Fruit fly (Drosophila melanogaster): ENCODE results near the gene Fit1.
A peak's percentile ranks its signal among the peaks of the same experiment; 100 is the strongest.

Fit1 gene

DNA sequence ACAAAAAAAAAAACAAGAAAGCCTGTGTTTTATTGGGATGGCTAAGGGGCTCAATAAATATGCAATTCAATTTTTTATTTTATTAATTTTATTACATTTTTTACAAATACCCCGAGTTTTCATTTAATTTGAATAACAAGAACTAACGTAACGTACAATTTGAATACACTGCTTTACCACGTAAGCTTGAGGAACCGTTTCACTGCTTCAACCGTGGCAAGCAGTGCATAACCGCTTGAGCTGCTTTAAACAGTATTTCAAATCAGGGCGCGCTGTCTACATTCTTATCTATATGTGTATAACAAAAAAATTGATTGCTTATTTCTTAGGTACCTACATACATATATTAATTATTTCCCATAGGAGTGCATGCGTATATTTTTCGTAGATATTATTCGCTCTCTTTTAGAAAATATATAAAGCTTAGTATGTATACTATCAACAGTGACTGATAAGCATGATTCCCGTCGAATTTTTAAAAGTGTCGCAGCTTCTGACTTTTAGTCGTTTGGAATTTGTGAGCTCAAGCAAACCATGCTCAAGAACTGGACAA lies 10.6 kb upstream of the Fit1 start, which contains the start of gene CG14990 (continued):
- no peak for TF ChIP-seq Lim3 (GFP tag; IDR thresholded peaks at IDR 0.05)
- TF ChIP-seq CG8359 (GFP tag; optimal IDR thresholded peaks at IDR 0.05; ENCODE audit: borderline replicate concordance): no peak
- TF ChIP-seq Meics (GFP tag; optimal IDR thresholded peaks at IDR 0.05): no peak
- no peak for TF ChIP-seq Ssrp (tag; optimal IDR thresholded peaks at IDR 0.05)
- TF ChIP-seq Chrac-16 (GFP tag; optimal IDR thresholded peaks at IDR 0.05): no peak
- no peak for TF ChIP-seq gsb (GFP tag; IDR thresholded peaks at IDR 0.05)
- TF ChIP-seq CG13424 (tag; optimal IDR thresholded peaks at IDR 0.05): no peak
- no peak for TF ChIP-seq schlank (tag; optimal IDR thresholded peaks at IDR 0.05)
- no peak for TF ChIP-seq Drgx (GFP tag; IDR thresholded peaks at IDR 0.05)
- no peak for TF ChIP-seq CG10147 (GFP tag; optimal IDR thresholded peaks at IDR 0.05)
- no peak for TF ChIP-seq Camta (GFP tag; optimal IDR thresholded peaks at IDR 0.05)
- TF ChIP-seq CG2116 (GFP tag; optimal IDR thresholded peaks at IDR 0.05): no peak
- no peak for TF ChIP-seq Optix (GFP tag; IDR thresholded peaks at IDR 0.05)
- TF ChIP-seq CG15269 (tag; optimal IDR thresholded peaks at IDR 0.05): no peak
- TF ChIP-seq MBD-R2 (GFP tag; IDR thresholded peaks at IDR 0.05): no peak
- TF ChIP-seq CG14050 (GFP tag; IDR thresholded peaks at IDR 0.05): no peak
- TF ChIP-seq CG6854 (GFP tag; optimal IDR thresholded peaks at IDR 0.05): no peak
- TF ChIP-seq onecut (GFP tag; IDR thresholded peaks at IDR 0.05): no peak
- TF ChIP-seq CG14441 (GFP tag; IDR thresholded peaks at IDR 0.05): no peak
- TF ChIP-seq nmo (GFP tag; optimal IDR thresholded peaks at IDR 0.05): peak; percentile 38
- no peak for TF ChIP-seq pan (optimal IDR thresholded peaks at IDR 0.05)
- no peak for TF ChIP-seq pan (GFP tag; optimal IDR thresholded peaks at IDR 0.05 in 1 of 2, IDR thresholded peaks at IDR 0.05 in 1 of 2)
- no peak for TF ChIP-seq Bteb2 (GFP tag; optimal IDR thresholded peaks at IDR 0.05)
- no peak for TF ChIP-seq CG2889 (GFP tag; IDR thresholded peaks at IDR 0.05)
- no peak for TF ChIP-seq CG8388 (GFP tag; optimal IDR thresholded peaks at IDR 0.05)
- no peak for TF ChIP-seq Deaf1 (tag; optimal IDR thresholded peaks at IDR 0.05)
- no peak for TF ChIP-seq CG4820 (GFP tag; optimal IDR thresholded peaks at IDR 0.05)
- no peak for TF ChIP-seq lilli (GFP tag; optimal IDR thresholded peaks at IDR 0.05)
- no peak for TF ChIP-seq jumu (GFP tag; optimal IDR thresholded peaks at IDR 0.05)
- no peak for TF ChIP-seq Sry-δ (GFP tag; optimal IDR thresholded peaks at IDR 0.05)
- TF ChIP-seq CG15514 (GFP tag; optimal IDR thresholded peaks at IDR 0.05): peak; percentile 12
- TF ChIP-seq CG1832 (GFP tag; optimal IDR thresholded peaks at IDR 0.05): no peak
- TF ChIP-seq CG10654 (GFP tag; optimal IDR thresholded peaks at IDR 0.05): no peak
- no peak for TF ChIP-seq CG9932 (GFP tag; IDR thresholded peaks at IDR 0.05)
- TF ChIP-seq CG11695 (GFP tag; IDR thresholded peaks at IDR 0.05): no peak
- TF ChIP-seq Xbp1 (GFP tag; optimal IDR thresholded peaks at IDR 0.05): no peak
- TF ChIP-seq sens-2 (GFP tag; IDR thresholded peaks at IDR 0.05): no peak
- no peak for TF ChIP-seq Sox100B (GFP tag; optimal IDR thresholded peaks at IDR 0.05)
- TF ChIP-seq CG4854 (GFP tag; optimal IDR thresholded peaks at IDR 0.05): no peak
- no peak for TF ChIP-seq ac (GFP tag; optimal IDR thresholded peaks at IDR 0.05)
- no peak for TF ChIP-seq oc (tag; optimal IDR thresholded peaks at IDR 0.05)
- TF ChIP-seq CG16815 (GFP tag; optimal IDR thresholded peaks at IDR 0.05): no peak
- no peak for TF ChIP-seq Atf3 (GFP tag; optimal IDR thresholded peaks at IDR 0.05)
- TF ChIP-seq nerfin-1 (tag; optimal IDR thresholded peaks at IDR 0.05): no peak
- TF ChIP-seq Opbp (GFP tag; IDR thresholded peaks at IDR 0.05; ENCODE audit: partially characterized antibody): peak; percentile 56; the same call in 2 of the 3 replicates
- TF ChIP-seq vfl (GFP tag; optimal IDR thresholded peaks at IDR 0.05): no peak
- peak; percentile 26 for TF ChIP-seq Lhr (GFP tag; optimal IDR thresholded peaks at IDR 0.05)
- no peak for TF ChIP-seq CG1647 (GFP tag; optimal IDR thresholded peaks at IDR 0.05)
- no peak for TF ChIP-seq Blimp-1 (GFP tag; optimal IDR thresholded peaks at IDR 0.05)
- peak; percentile 25 for TF ChIP-seq CG12659 (GFP tag; optimal IDR thresholded peaks at IDR 0.05)
- TF ChIP-seq Nf-YA (GFP tag; IDR thresholded peaks at IDR 0.05): no peak
